Fruit fly (Drosophila melanogaster): ENCODE results near the gene CG6607.

- TF ChIP-seq CG8478 (optimal IDR thresholded peaks at IDR 0.05) (no peak), CTCF (optimal IDR thresholded peaks at IDR 0.05) (no peak)
These were observed 20.4 kb downstream of the CG6607 start for dm6 chr3R:24548216-24548615.

All from S2 (cell line).